Worm (Caenorhabditis elegans) whole organism, L2 larva: ENCODE data around the gene nmy-1.

Experiments used
- ZK546.5 ChIP-seq: sonication (generic microtip); optimal IDR thresholded peaks from 2 replicates; lab custom pipeline; 2017; ENCODE audit warnings: missing biosample characterization, missing genetic modification characterization
- sma-9 ChIP-seq, 2 experiments: fragments of 150-350 bp in 1 of 2; sonication (generic microtip) in 1 of 2; optimal IDR thresholded peaks; 2 replicates each; lab custom pipeline; 2014 to 2016; ENCODE audit warnings: missing genetic modification characterization in 2 of 2, mild to moderate bottlenecking in 1 of 2, missing biosample characterization in 1 of 2, missing compliant biosample characterization in 1 of 2, missing genetic modification reagents in 1 of 2, moderate library complexity in 1 of 2
- unc-62 ChIP-seq: fragments of 150-350 bp; optimal IDR thresholded peaks from 2 replicates; lab custom pipeline; 2014; ENCODE audit warnings: missing biosample characterization, missing genetic modification reagents, missing genetic modification characterization
- ztf-11 ChIP-seq: sonication (generic microtip); optimal IDR thresholded peaks from 2 replicates; lab custom pipeline; 2017; ENCODE audit warnings: missing biosample characterization, missing genetic modification characterization
- ztf-4 ChIP-seq: fragments of 150-350 bp; optimal IDR thresholded peaks from 2 replicates; lab custom pipeline; 2014; ENCODE audit warnings: missing biosample characterization, missing genetic modification characterization

DNA sequence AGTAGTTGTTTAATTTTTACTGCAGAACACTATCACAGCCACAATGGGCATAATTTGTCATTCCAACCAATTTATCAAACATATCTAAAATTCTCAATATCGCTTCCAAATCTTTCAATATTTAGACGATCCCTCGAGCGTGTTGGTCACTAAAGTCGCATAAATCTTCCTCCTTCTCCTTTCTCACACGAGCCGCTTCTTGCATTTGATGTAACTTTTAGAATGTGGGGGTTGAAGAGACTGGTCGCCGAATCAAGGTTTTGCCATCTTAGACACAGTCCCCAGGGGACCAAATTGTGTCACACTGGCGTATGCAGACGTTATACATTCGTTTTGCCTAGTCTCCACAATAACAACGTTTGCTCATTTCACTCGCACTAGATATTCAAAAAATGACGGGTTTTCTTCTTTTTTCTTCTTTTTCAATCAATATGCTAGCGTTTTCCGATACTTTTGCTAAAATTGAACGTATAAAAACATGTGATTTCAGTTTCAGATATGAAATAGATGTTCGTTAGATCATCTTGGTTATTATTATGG, 48.2 kb downstream of the nmy-1 start, which contains the start of gene gbb-1:
- no peak for TF ChIP-seq unc-62
- TF ChIP-seq ZK546.5 (tag; lab: Kevin White, UChicago): no peak
- no peak for TF ChIP-seq sma-9 (GFP tag; optimal IDR thresholded peaks at IDR 0.05; lab: Kevin White, UChicago)
- no peak for TF ChIP-seq sma-9 (tag; optimal IDR thresholded peaks at IDR 0.05; lab: Kevin White, UChicago)
- no peak for TF ChIP-seq ztf-4 (tag; lab: Kevin White, UChicago)
- TF ChIP-seq ztf-11 (tag; lab: Kevin White, UChicago): no peak
